Worm (Caenorhabditis elegans): ENCODE results near the gene rgef-1.

DNA sequence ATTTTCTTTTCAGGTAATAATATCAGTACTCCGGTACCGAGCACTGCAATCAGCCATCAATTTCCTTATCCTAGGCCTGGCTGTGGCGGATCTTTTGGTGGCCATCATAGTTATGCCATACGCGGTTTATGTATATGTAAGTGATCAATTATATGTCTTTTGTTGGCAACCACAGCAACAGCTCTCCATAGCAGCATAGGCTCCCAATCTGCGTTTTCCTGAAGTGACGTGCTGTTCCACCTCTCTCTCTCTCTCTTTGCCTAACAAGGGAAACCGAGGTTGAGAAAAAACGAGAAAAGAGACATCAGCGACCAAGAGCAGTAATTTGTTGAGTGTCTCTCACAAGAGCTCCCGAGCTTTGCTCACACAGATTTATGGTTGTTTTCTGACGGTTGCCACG is 47.7 kb upstream of the rgef-1 start:
- no peak for TF ChIP-seq mdl-1 (tag; optimal IDR thresholded peaks at IDR 0.05)
- no peak for TF ChIP-seq snpc-4 (tag; optimal IDR thresholded peaks at IDR 0.05)

Measured in whole organism, L3 larva.